Worm (Caenorhabditis elegans) whole organism, L3 larva: ENCODE data around the gene Y37A1A.4.

Experiments
- R02D3.7 ChIP-seq: fragments of 150-350 bp; optimal IDR thresholded peaks from 2 replicates; lab custom pipeline; 2014; ENCODE audit warnings: missing biosample characterization, missing genetic modification characterization
- ceh-9 ChIP-seq: sonication (generic microtip); optimal IDR thresholded peaks from 2 replicates; lab custom pipeline; 2018; ENCODE audit warnings: missing biosample characterization, missing genetic modification characterization
- lin-39 ChIP-seq: fragments of 150-350 bp; optimal IDR thresholded peaks from 2 replicates; lab custom pipeline; 2018; ENCODE audit warnings: missing biosample characterization, missing genetic modification reagents, missing genetic modification characterization
- nfya-1 ChIP-seq: sonication (generic microtip); optimal IDR thresholded peaks from 2 replicates; lab custom pipeline; 2017; ENCODE audit warnings: missing genetic modification characterization, mild to moderate bottlenecking, missing compliant biosample characterization, antibody characterized with exemption, moderate library complexity; ENCODE audit not compliant: insufficient read depth
- nhr-11 ChIP-seq: fragments of 150-350 bp; optimal IDR thresholded peaks from 2 replicates; lab custom pipeline; 2014; ENCODE audit warnings: missing biosample characterization, missing genetic modification characterization
- nhr-12 ChIP-seq: fragments of 150-350 bp; optimal IDR thresholded peaks from 2 replicates; lab custom pipeline; 2014; ENCODE audit warnings: missing biosample characterization, missing genetic modification characterization
- nhr-237 ChIP-seq: fragments of 150-350 bp; optimal IDR thresholded peaks from 2 replicates; lab custom pipeline; 2014; ENCODE audit warnings: missing biosample characterization, missing genetic modification characterization
- nhr-25 ChIP-seq: sonication (generic microtip); optimal IDR thresholded peaks from 2 replicates; lab custom pipeline; 2017; ENCODE audit warnings: missing biosample characterization, missing genetic modification characterization
- nhr-76 ChIP-seq: fragments of 150-350 bp; sonication (generic microtip); optimal IDR thresholded peaks from 5 replicates; lab custom pipeline; 2014; ENCODE audit warnings: missing biosample characterization, missing genetic modification characterization
- unc-62 ChIP-seq: fragments of 150-350 bp; sonication (generic microtip); optimal IDR thresholded peaks from 4 replicates; lab custom pipeline; 2014; ENCODE audit warnings: missing biosample characterization, missing genetic modification reagents, missing genetic modification characterization
- ztf-11 ChIP-seq: fragments of 150-350 bp; optimal IDR thresholded peaks from 2 replicates; lab custom pipeline; 2014; ENCODE audit warnings: missing biosample characterization, missing genetic modification characterization

- no peak for TF ChIP-seq nfya-1 (tag; lab: Kevin White, UChicago)
- no peak for TF ChIP-seq nhr-11
- TF ChIP-seq nhr-25 (tag; lab: Kevin White, UChicago), result no peak
- no peak for TF ChIP-seq ceh-9 (tag; lab: Kevin White, UChicago)
- no peak for TF ChIP-seq nhr-76 (tag; lab: Kevin White, UChicago)
- no peak for TF ChIP-seq ztf-11
- no peak for TF ChIP-seq lin-39 (tag; lab: Kevin White, UChicago)
- TF ChIP-seq R02D3.7 (tag; lab: Kevin White, UChicago), result no peak
- TF ChIP-seq nhr-12, result no peak
- TF ChIP-seq unc-62 (GFP tag; lab: Kevin White, UChicago), result no peak
- no peak for TF ChIP-seq nhr-237
Observed at ce11 chrIV:13984041-13984440, 49.9 kb downstream of the Y37A1A.4 start, which contains the start of gene tor-2.
